Fruit fly (Drosophila melanogaster) whole organism, prepupa: Measurements from ENCODE around the gene eIF3a.

Source experiments
- CG10631 ChIP-seq: fragments of 200-800 bp; sonication (Bioruptor generic); optimal IDR thresholded peaks from 2 replicates; lab custom pipeline; 2016; ENCODE audit warnings: missing biosample characterization, missing genetic modification characterization
- CG10669 ChIP-seq: fragments of 200-800 bp; sonication (Bioruptor generic); optimal IDR thresholded peaks from 3 replicates; lab custom pipeline; 2018; ENCODE audit warnings: missing biosample characterization, mild to moderate bottlenecking, missing genetic modification characterization, moderate library complexity
- CG11294 ChIP-seq: fragments of 200-800 bp; sonication (Bioruptor generic); IDR thresholded peaks from 2 replicates; pipeline ENCODE4 v1.3.6; 2022; ENCODE audit warnings: missing biosample characterization, missing genetic modification characterization
- CG11762 ChIP-seq: fragments of 200-800 bp; sonication (Bioruptor generic); optimal IDR thresholded peaks from 3 replicates; lab custom pipeline; 2016; ENCODE audit warnings: missing biosample characterization, missing genetic modification characterization; ENCODE audit not compliant: insufficient read depth
- CG11902 ChIP-seq: fragments of 200-800 bp; sonication (Bioruptor generic); optimal IDR thresholded peaks from 3 replicates; lab custom pipeline; 2016; ENCODE audit warnings: missing biosample characterization, missing genetic modification characterization
- CG15336 ChIP-seq: fragments of 200-800 bp; sonication (Bioruptor generic); IDR thresholded peaks from 2 replicates; pipeline ENCODE4 v1.3.6; 2022; ENCODE audit warnings: missing biosample characterization, missing genetic modification characterization
- CG3032 ChIP-seq: fragments of 200-800 bp; optimal IDR thresholded peaks from 2 replicates; lab custom pipeline; 2019; ENCODE audit warnings: missing biosample characterization, mild to moderate bottlenecking, missing genetic modification characterization, moderate library complexity
- CG31627 ChIP-seq: fragments of 200-800 bp; sonication (Bioruptor generic); optimal IDR thresholded peaks from 3 replicates; lab custom pipeline; 2016; ENCODE audit warnings: missing biosample characterization, missing genetic modification characterization
- CG32006 ChIP-seq: fragments of 200-800 bp; sonication (Bioruptor generic); optimal IDR thresholded peaks from 3 replicates; lab custom pipeline; 2017; ENCODE audit warnings: missing biosample characterization, mild to moderate bottlenecking, missing genetic modification characterization
- CG3919 ChIP-seq: fragments of 200-800 bp; sonication (Bioruptor generic); optimal IDR thresholded peaks from 3 replicates; lab custom pipeline; 2016; ENCODE audit warnings: missing biosample characterization, missing genetic modification characterization
- CG6163 ChIP-seq: fragments of 200-800 bp; sonication (Bioruptor generic); IDR thresholded peaks from 3 replicates; pipeline ENCODE4 v1.3.6; 2022; ENCODE audit warnings: missing biosample characterization, missing genetic modification characterization
- CG6276 ChIP-seq: fragments of 200-800 bp; sonication (Bioruptor generic); optimal IDR thresholded peaks from 2 replicates; lab custom pipeline; 2017; ENCODE audit warnings: missing biosample characterization, mild to moderate bottlenecking, missing genetic modification characterization
- CG6792 ChIP-seq: fragments of 200-800 bp; sonication (Bioruptor generic); optimal IDR thresholded peaks from 3 replicates; lab custom pipeline; 2016; ENCODE audit warnings: missing biosample characterization, missing genetic modification characterization
- CG6808 ChIP-seq: fragments of 200-800 bp; sonication (Bioruptor generic); optimal IDR thresholded peaks from 3 replicates; lab custom pipeline; 2017; ENCODE audit warnings: missing biosample characterization, missing genetic modification characterization, mild to moderate bottlenecking, moderate library complexity, missing genetic modification reagents
- CG6854 ChIP-seq: fragments of 200-800 bp; sonication (Bioruptor generic); optimal IDR thresholded peaks from 2 replicates; lab custom pipeline; 2017; ENCODE audit warnings: missing biosample characterization, mild to moderate bottlenecking, missing genetic modification characterization
- CG8319 ChIP-seq: fragments of 200-800 bp; sonication (Bioruptor generic); optimal IDR thresholded peaks from 3 replicates; lab custom pipeline; 2016; ENCODE audit warnings: missing biosample characterization, missing genetic modification characterization
- CG8632 ChIP-seq: fragments of 200-800 bp; sonication (Bioruptor generic); optimal IDR thresholded peaks from 3 replicates; lab custom pipeline; 2016; ENCODE audit warnings: missing biosample characterization, missing genetic modification characterization
- CG9139 ChIP-seq: fragments of 200-800 bp; sonication (Bioruptor generic); optimal IDR thresholded peaks from 3 replicates; lab custom pipeline; 2017; ENCODE audit warnings: missing biosample characterization, mild to moderate bottlenecking, missing genetic modification characterization
- Eip75B ChIP-seq: fragments of 200-800 bp; sonication (Bioruptor generic); optimal IDR thresholded peaks from 3 replicates; lab custom pipeline; 2016; ENCODE audit warnings: missing biosample characterization, missing genetic modification characterization
- Eip93F ChIP-seq: fragments of 200-800 bp; sonication (Bioruptor generic); optimal IDR thresholded peaks from 2 replicates; lab custom pipeline; 2016; ENCODE audit warnings: missing biosample characterization, mild to moderate bottlenecking, missing genetic modification characterization
- Ets96B ChIP-seq: fragments of 200-800 bp; optimal IDR thresholded peaks from 2 replicates; lab custom pipeline; 2019; ENCODE audit warnings: missing biosample characterization, mild to moderate bottlenecking, missing genetic modification characterization, moderate library complexity
- Hr38 ChIP-seq: sonication (Bioruptor generic); optimal IDR thresholded peaks from 2 replicates; lab custom pipeline; 2016; ENCODE audit warnings: missing biosample characterization, missing genetic modification characterization
- Hr39 ChIP-seq: fragments of 200-800 bp; sonication (Bioruptor generic); optimal IDR thresholded peaks from 2 replicates; lab custom pipeline; 2016; ENCODE audit warnings: missing biosample characterization, missing genetic modification characterization
- Hr4 ChIP-seq: fragments of 200-800 bp; sonication (Bioruptor generic); optimal IDR thresholded peaks from 3 replicates; lab custom pipeline; 2016; ENCODE audit warnings: missing biosample characterization, missing genetic modification characterization
- Met ChIP-seq: fragments of 200-800 bp; sonication (Bioruptor generic); optimal IDR thresholded peaks from 3 replicates; lab custom pipeline; 2016; ENCODE audit warnings: missing biosample characterization, missing genetic modification characterization
- Smox ChIP-seq: fragments of 200-800 bp; sonication (Bioruptor generic); optimal IDR thresholded peaks from 3 replicates; lab custom pipeline; 2016; ENCODE audit warnings: missing biosample characterization, missing genetic modification characterization
- Sox102F ChIP-seq: fragments of 200-800 bp; sonication (Bioruptor generic); optimal IDR thresholded peaks from 2 replicates; lab custom pipeline; 2016; ENCODE audit warnings: missing biosample characterization, mild to moderate bottlenecking, missing genetic modification characterization
- Sox14 ChIP-seq: fragments of 200-800 bp; sonication (Bioruptor generic); optimal IDR thresholded peaks from 3 replicates; lab custom pipeline; 2016; ENCODE audit warnings: missing biosample characterization, missing genetic modification characterization
- Sox15 ChIP-seq: fragments of 200-800 bp; sonication (Bioruptor generic); optimal IDR thresholded peaks from 3 replicates; lab custom pipeline; 2016; ENCODE audit warnings: missing biosample characterization, missing genetic modification characterization
- achi ChIP-seq: fragments of 200-800 bp; sonication (Bioruptor generic); optimal IDR thresholded peaks from 3 replicates; lab custom pipeline; 2016; ENCODE audit warnings: missing biosample characterization, missing genetic modification characterization
- acj6 ChIP-seq: fragments of 200-800 bp; sonication (Bioruptor generic); optimal IDR thresholded peaks from 3 replicates; lab custom pipeline; 2016; ENCODE audit warnings: missing biosample characterization, missing genetic modification characterization
- cyc ChIP-seq: fragments of 200-800 bp; sonication (Bioruptor generic); optimal IDR thresholded peaks from 3 replicates; lab custom pipeline; 2016; ENCODE audit warnings: missing biosample characterization, missing genetic modification characterization
- dac ChIP-seq: fragments of 200-800 bp; sonication (Bioruptor generic); optimal IDR thresholded peaks from 2 replicates; lab custom pipeline; 2017; ENCODE audit warnings: missing biosample characterization, mild to moderate bottlenecking, missing genetic modification characterization
- dsx ChIP-seq: fragments of 200-800 bp; optimal IDR thresholded peaks from 3 replicates; lab custom pipeline; 2019; ENCODE audit warnings: missing biosample characterization, mild to moderate bottlenecking, missing genetic modification characterization, moderate library complexity; ENCODE audit not compliant: poor library complexity, severe bottlenecking
- esn ChIP-seq: fragments of 200-800 bp; sonication (Bioruptor generic); optimal IDR thresholded peaks from 2 replicates; lab custom pipeline; 2016; ENCODE audit warnings: missing biosample characterization, mild to moderate bottlenecking, missing genetic modification characterization, moderate library complexity
- fd59A ChIP-seq: fragments of 200-800 bp; sonication (Bioruptor generic); optimal IDR thresholded peaks from 2 replicates; lab custom pipeline; 2017; ENCODE audit warnings: missing biosample characterization, mild to moderate bottlenecking, missing genetic modification characterization, missing genetic modification reagents
- fd85E ChIP-seq: fragments of 200-800 bp; sonication (Bioruptor generic); optimal IDR thresholded peaks from 3 replicates; lab custom pipeline; 2016; ENCODE audit warnings: missing biosample characterization, missing genetic modification characterization
- fkh ChIP-seq: fragments of 200-800 bp; sonication (Bioruptor generic); optimal IDR thresholded peaks from 3 replicates; lab custom pipeline; 2017; ENCODE audit warnings: missing biosample characterization, mild to moderate bottlenecking, missing genetic modification characterization, moderate library complexity
- lz ChIP-seq: fragments of 200-800 bp; sonication (Bioruptor generic); optimal IDR thresholded peaks from 3 replicates; lab custom pipeline; 2016; ENCODE audit warnings: missing biosample characterization, missing genetic modification characterization
- salr ChIP-seq, 2 experiments: fragments of 200-800 bp; sonication (Bioruptor generic); optimal IDR thresholded peaks; 3 replicates each; lab custom pipeline; 2016 to 2018; ENCODE audit warnings: missing biosample characterization in 2 of 2, missing genetic modification characterization in 2 of 2, mild to moderate bottlenecking in 1 of 2
- spab ChIP-seq: fragments of 200-800 bp; sonication (Bioruptor generic); optimal IDR thresholded peaks from 2 replicates; lab custom pipeline; 2017; ENCODE audit warnings: missing biosample characterization, mild to moderate bottlenecking, missing genetic modification characterization, missing genetic modification reagents
- ss ChIP-seq, 2 experiments: fragments of 200-800 bp; sonication (Bioruptor generic); optimal IDR thresholded peaks; 2 replicates in 1 of 2; 3 replicates in 1 of 2; lab custom pipeline; 2017 to 2018; ENCODE audit warnings: mild to moderate bottlenecking in 2 of 2, missing biosample characterization in 2 of 2, missing genetic modification characterization in 2 of 2, moderate library complexity in 1 of 2
- svp ChIP-seq: fragments of 200-800 bp; sonication (Bioruptor generic); peaks from one replicate; lab custom pipeline; 2016; ENCODE audit warnings: missing biosample characterization, missing genetic modification characterization
- topi ChIP-seq: fragments of 200-800 bp; sonication (Bioruptor generic); optimal IDR thresholded peaks from 3 replicates; lab custom pipeline; 2016; ENCODE audit warnings: missing biosample characterization, missing genetic modification characterization
- vri ChIP-seq: fragments of 200-800 bp; sonication (Bioruptor generic); optimal IDR thresholded peaks from 3 replicates; lab custom pipeline; 2016; ENCODE audit warnings: missing biosample characterization, mild to moderate bottlenecking, missing genetic modification characterization

eIF3a gene

dm6 chr3R:4471047-4471751, 37.5 kb upstream of the eIF3a start (continued):
- TF ChIP-seq dsx (GFP tag; lab: Kevin White, UChicago) (peak; percentile 1), CG6163 (GFP tag; lab: Robert Waterston, UW) (peak; percentile 29; the same call in 1 of the 3 replicates), CG31627 (GFP tag; lab: Kevin White, UChicago) (no peak), Eip93F (GFP tag; lab: Kevin White, UChicago) (peak; percentile 39), Sox14 (GFP tag; lab: Kevin White, UChicago) (no peak), ss (GFP tag; optimal IDR thresholded peaks at IDR 0.05; lab: Kevin White, UChicago) (no peak), fd59A (no peak), CG6854 (GFP tag; lab: Kevin White, UChicago) (peak; percentile 41), CG6792 (GFP tag; lab: Kevin White, UChicago) (no peak), cyc (GFP tag; lab: Kevin White, UChicago) (no peak), CG8632 (no peak), topi (GFP tag; lab: Kevin White, UChicago) (peak; percentile 3), Eip75B (GFP tag; lab: Kevin White, UChicago) (no peak), dac (GFP tag; lab: Kevin White, UChicago) (no peak), CG3032 (tag; lab: Kevin White, UChicago) (no peak), CG11762 (GFP tag; lab: Kevin White, UChicago) (no peak), CG10631 (no peak), esn (GFP tag; lab: Kevin White, UChicago) (no peak), vri (GFP tag; lab: Kevin White, UChicago) (peak; percentile 61), acj6 (GFP tag; lab: Kevin White, UChicago) (no peak), fd85E (GFP tag; lab: Kevin White, UChicago) (peak; percentile 11)

DNA sequence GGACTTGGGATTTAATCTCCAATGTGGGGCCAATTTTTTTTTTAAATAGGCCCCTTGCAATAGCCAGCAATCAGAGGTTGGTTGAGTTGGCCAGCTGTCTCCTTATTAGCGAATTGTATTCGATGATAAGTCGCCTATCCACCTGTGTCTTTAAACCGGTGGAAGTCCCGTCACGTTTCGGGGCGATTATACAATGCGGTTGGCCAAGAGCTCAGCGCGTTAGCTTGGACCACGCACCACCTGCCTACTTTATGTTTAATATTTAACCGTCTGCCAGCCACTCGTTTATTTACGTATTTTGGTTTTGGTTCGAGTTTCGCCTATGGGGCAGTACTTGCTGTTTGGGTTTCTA, 37.0 kb upstream of the eIF3a start:
- TF ChIP-seq vri (GFP tag; lab: Kevin White, UChicago) (peak; percentile 68), cyc (GFP tag; lab: Kevin White, UChicago) (no peak)

- TF ChIP-seq Hr38 (GFP tag; lab: Kevin White, UChicago) (no peak), CG3919 (no peak), vri (GFP tag; lab: Kevin White, UChicago) (no peak), Ets96B (tag; lab: Kevin White, UChicago) (no peak), svp (peak; percentile 86), Sox15 (GFP tag; lab: Kevin White, UChicago) (no peak), acj6 (GFP tag; lab: Kevin White, UChicago) (no peak), lz (GFP tag; lab: Kevin White, UChicago) (no peak), Sox102F (no peak), CG6163 (GFP tag; lab: Robert Waterston, UW) (no peak), Eip93F (GFP tag; lab: Kevin White, UChicago) (no peak), CG15336 (GFP tag; lab: Robert Waterston, UW) (no peak), achi (GFP tag; lab: Kevin White, UChicago) (no peak), CG8319 (GFP tag; lab: Kevin White, UChicago) (no peak), Met (GFP tag; lab: Kevin White, UChicago) (no peak), CG11902 (no peak), dac (GFP tag; lab: Kevin White, UChicago) (no peak), topi (GFP tag; lab: Kevin White, UChicago) (peak; percentile 1), fkh (no peak), Hr39 (GFP tag; lab: Kevin White, UChicago) (no peak), CG6276 (no peak), fd59A (no peak), ss (GFP tag; optimal IDR thresholded peaks at IDR 0.05; lab: Kevin White, UChicago) (peak; percentile 37 to 57), spab (peak; percentile 36), Hr4 (GFP tag; lab: Kevin White, UChicago) (no peak), CG9139 (GFP tag; lab: Kevin White, UChicago) (peak; percentile 44), Smox (GFP tag; lab: Kevin White, UChicago) (no peak), CG11294 (GFP tag; lab: Robert Waterston, UW) (no peak), fd85E (GFP tag; lab: Kevin White, UChicago) (no peak), salr (GFP tag; optimal IDR thresholded peaks at IDR 0.05; lab: Kevin White, UChicago) (no peak), CG32006 (no peak), CG10669 (peak; percentile 19), dsx (GFP tag; lab: Kevin White, UChicago) (no peak), CG6808 (GFP tag; lab: Kevin White, UChicago) (peak; percentile 56)
Observed at dm6 chr3R:4468926-4469325, 35.2 kb upstream of the eIF3a start.
